Worm (Caenorhabditis elegans) whole organism, L4/young adult: ENCODE results near the gene sap-49.

Experiments used
- W03F9.2 ChIP-seq: fragments of 150-350 bp; optimal IDR thresholded peaks from 2 replicates; lab custom pipeline; 2014; ENCODE audit warnings: missing biosample characterization, missing genetic modification characterization
- dao-5 ChIP-seq: sonication (generic microtip); optimal IDR thresholded peaks from 2 replicates; lab custom pipeline; 2016; ENCODE audit warnings: missing genotype, missing genetic modification characterization, moderate library complexity, missing compliant biosample characterization
- him-1 ChIP-seq: sonication (generic microtip); optimal IDR thresholded peaks from 2 replicates; lab custom pipeline; 2016; ENCODE audit warnings: missing genotype, missing genetic modification reagents, missing genetic modification characterization, missing compliant biosample characterization

- no peak for TF ChIP-seq him-1 (tag; lab: Kevin White, UChicago)
- TF ChIP-seq dao-5 (tag; lab: Kevin White, UChicago), result no peak
- TF ChIP-seq W03F9.2 (tag; lab: Kevin White, UChicago), result no peak
These were observed 950 bp downstream of the sap-49 start for ce11 chrII:8034617-8035016.
